Fruit fly (Drosophila melanogaster) S2 (cell line): ENCODE measurements around the gene mRpL20.

Experiments used
- CG8478 ChIP-seq: fragments of >200 bp; optimal IDR thresholded peaks from 2 replicates; lab custom pipeline; 2018
- CTCF ChIP-seq, 2 experiments: fragments of >200 bp; optimal IDR thresholded peaks; 2 replicates each; lab custom pipeline; 2018

dm6 chr3L:13036706-13037457 lies 19.2 kb upstream of the mRpL20 start, which contains the start of gene Srrm1:
- TF ChIP-seq CTCF (optimal IDR thresholded peaks at IDR 0.05; lab: Kevin White, UChicago) (peak; percentile 21 to 55), CG8478 (no peak)
